Fruit fly (Drosophila melanogaster) whole organism, embryonic: ENCODE measurements around the gene CoRest.

Experiments used
- Atf-2 ChIP-seq: fragments of 200-800 bp; sonication (Bioruptor generic); optimal IDR thresholded peaks from 2 replicates; lab custom pipeline; 2016; ENCODE audit warnings: missing biosample characterization, missing genetic modification characterization
- CG10959 ChIP-seq: fragments of 200-800 bp; sonication (Bioruptor generic); IDR thresholded peaks from 2 replicates; pipeline ENCODE4 v1.3.6; 2022; ENCODE audit warnings: missing biosample characterization, missing genetic modification characterization
- CG11093 ChIP-seq: fragments of 200-800 bp; sonication (Bioruptor generic); IDR thresholded peaks from 3 replicates; pipeline ENCODE4 v1.3.6; 2022; ENCODE audit warnings: missing biosample characterization, missing genetic modification characterization
- CG11247 ChIP-seq: fragments of 200-800 bp; sonication (Bioruptor generic); IDR thresholded peaks from 2 replicates; pipeline ENCODE4 v1.3.6; 2022; ENCODE audit warnings: missing biosample characterization, missing genetic modification characterization
- CG12236 ChIP-seq: fragments of 200-800 bp; sonication (Bioruptor generic); optimal IDR thresholded peaks from 2 replicates; lab custom pipeline; 2016; ENCODE audit warnings: missing biosample characterization, missing genetic modification characterization
- CG1233 ChIP-seq: fragments of 200-800 bp; sonication (Bioruptor generic); optimal IDR thresholded peaks from 4 replicates; lab custom pipeline; 2018; ENCODE audit warnings: missing biosample characterization, mild to moderate bottlenecking, missing genetic modification characterization
- CG14667 ChIP-seq: fragments of 200-800 bp; sonication (Bioruptor generic); IDR thresholded peaks from 2 replicates; pipeline ENCODE4 v1.3.6; 2022; ENCODE audit warnings: missing biosample characterization, missing genetic modification characterization
- CG14860 ChIP-seq: fragments of 200-800 bp; sonication (Bioruptor generic); IDR thresholded peaks from 3 replicates; pipeline ENCODE4 v1.3.6; 2022; ENCODE audit warnings: missing biosample characterization, missing genetic modification characterization; ENCODE audit not compliant: partially characterized antibody
- CG14965 ChIP-seq: fragments of 200-800 bp; sonication (Bioruptor generic); optimal IDR thresholded peaks from 2 replicates; lab custom pipeline; 2016; ENCODE audit warnings: missing biosample characterization, missing genetic modification characterization, borderline replicate concordance
- CG15011 ChIP-seq: fragments of 200-800 bp; sonication (Bioruptor generic); optimal IDR thresholded peaks from 3 replicates; lab custom pipeline; 2018; ENCODE audit warnings: missing biosample characterization, mild to moderate bottlenecking, missing genetic modification characterization
- CG16779 ChIP-seq: fragments of 200-800 bp; sonication (Bioruptor generic); IDR thresholded peaks from 2 replicates; pipeline ENCODE4 v1.3.6; 2022; ENCODE audit warnings: missing biosample characterization, missing genetic modification characterization
- CG16815 ChIP-seq: fragments of 200-800 bp; sonication (Bioruptor generic); optimal IDR thresholded peaks from 3 replicates; lab custom pipeline; 2017; ENCODE audit warnings: missing biosample characterization, mild to moderate bottlenecking, missing genetic modification characterization
- CG17385 ChIP-seq: fragments of 200-800 bp; sonication (Bioruptor generic); optimal IDR thresholded peaks from 3 replicates; lab custom pipeline; 2018; ENCODE audit warnings: missing biosample characterization, mild to moderate bottlenecking, missing genetic modification characterization
- CG17912 ChIP-seq: fragments of 200-800 bp; sonication (Bioruptor generic); optimal IDR thresholded peaks from 2 replicates; lab custom pipeline; 2018; ENCODE audit warnings: missing biosample characterization, mild to moderate bottlenecking, missing genetic modification characterization
- CG18764 ChIP-seq: fragments of 200-800 bp; sonication (Bioruptor generic); optimal IDR thresholded peaks from 3 replicates; lab custom pipeline; 2016; ENCODE audit warnings: missing biosample characterization, missing genetic modification characterization
- CG2199 ChIP-seq: fragments of 200-800 bp; sonication (Bioruptor generic); IDR thresholded peaks from 3 replicates; pipeline ENCODE4 v1.3.6; 2022; ENCODE audit warnings: missing biosample characterization, missing genetic modification characterization
- CG2889 ChIP-seq: fragments of 200-800 bp; sonication (Bioruptor generic); IDR thresholded peaks from 3 replicates; pipeline ENCODE4 v1.3.6; 2022; ENCODE audit warnings: missing biosample characterization, missing genetic modification characterization
- CG34376 ChIP-seq: fragments of 200-800 bp; sonication (Bioruptor generic); optimal IDR thresholded peaks from 2 replicates; lab custom pipeline; 2018; ENCODE audit warnings: missing biosample characterization, mild to moderate bottlenecking, missing genetic modification characterization
- CG4404 ChIP-seq: fragments of 200-800 bp; sonication (Bioruptor generic); IDR thresholded peaks from 2 replicates; pipeline ENCODE4 v1.3.6; 2022; ENCODE audit warnings: missing biosample characterization, missing genetic modification characterization
- CG8281 ChIP-seq: fragments of 200-800 bp; sonication (Bioruptor generic); optimal IDR thresholded peaks from 2 replicates; lab custom pipeline; 2018; ENCODE audit warnings: missing biosample characterization, mild to moderate bottlenecking, missing genetic modification characterization, moderate library complexity
- CG8944 ChIP-seq: fragments of 200-800 bp; sonication (Bioruptor generic); optimal IDR thresholded peaks from 3 replicates; lab custom pipeline; 2016; ENCODE audit warnings: missing biosample characterization, missing genetic modification characterization
- CG9727 ChIP-seq: fragments of 200-800 bp; sonication (Bioruptor generic); optimal IDR thresholded peaks from 3 replicates; lab custom pipeline; 2017; ENCODE audit warnings: missing biosample characterization, mild to moderate bottlenecking, missing genetic modification characterization
- CG9817 ChIP-seq: fragments of 200-800 bp; sonication (Bioruptor generic); optimal IDR thresholded peaks from 2 replicates; lab custom pipeline; 2018; ENCODE audit warnings: missing biosample characterization, mild to moderate bottlenecking, missing genetic modification characterization, moderate library complexity
- CHES-1-like ChIP-seq: fragments of 200-800 bp; sonication (Bioruptor generic); optimal IDR thresholded peaks from 2 replicates; lab custom pipeline; 2016; ENCODE audit warnings: missing biosample characterization, missing genetic modification characterization
- Dip2 ChIP-seq: fragments of 200-800 bp; sonication (Bioruptor generic); IDR thresholded peaks from 2 replicates; pipeline ENCODE4 v1.3.6; 2022; ENCODE audit warnings: missing biosample characterization, missing genetic modification characterization
- Doc3 ChIP-seq: fragments of 200-800 bp; sonication (Bioruptor generic); IDR thresholded peaks from 3 replicates; pipeline ENCODE4 v1.3.6; 2022; ENCODE audit warnings: missing biosample characterization, missing genetic modification characterization; ENCODE audit not compliant: partially characterized antibody
- Fer2 ChIP-seq: fragments of 200-800 bp; sonication (Bioruptor generic); optimal IDR thresholded peaks from 2 replicates; lab custom pipeline; 2018; ENCODE audit warnings: missing biosample characterization, mild to moderate bottlenecking, missing genetic modification characterization, moderate library complexity
- Hey ChIP-seq: fragments of 200-800 bp; sonication (Bioruptor generic); optimal IDR thresholded peaks from 3 replicates; lab custom pipeline; 2018; ENCODE audit warnings: missing biosample characterization, mild to moderate bottlenecking, missing genetic modification characterization
- HmgZ ChIP-seq: fragments of 200-800 bp; sonication (Bioruptor generic); optimal IDR thresholded peaks from 2 replicates; lab custom pipeline; 2018; ENCODE audit warnings: missing biosample characterization, mild to moderate bottlenecking, missing genetic modification characterization
- Hsf ChIP-seq: fragments of 200-800 bp; sonication (Bioruptor generic); optimal IDR thresholded peaks from 3 replicates; lab custom pipeline; 2016; ENCODE audit warnings: missing biosample characterization, missing genetic modification characterization
- Mad ChIP-seq: fragments of 200-800 bp; sonication (Bioruptor generic); optimal IDR thresholded peaks from 2 replicates; lab custom pipeline; 2016; ENCODE audit warnings: missing biosample characterization, missing genetic modification characterization
- NC2α ChIP-seq: fragments of 200-800 bp; sonication (Bioruptor generic); optimal IDR thresholded peaks from 2 replicates; lab custom pipeline; 2016; ENCODE audit warnings: missing biosample characterization, missing genetic modification characterization
- Ssrp ChIP-seq: fragments of 200-800 bp; sonication (Bioruptor generic); optimal IDR thresholded peaks from 2 replicates; lab custom pipeline; 2018; ENCODE audit warnings: missing biosample characterization, mild to moderate bottlenecking, missing genetic modification characterization, moderate library complexity
- Tbp ChIP-seq: fragments of >200 bp; optimal IDR thresholded peaks from 2 replicates; lab custom pipeline; 2018; ENCODE audit warnings: missing biosample characterization, missing genetic modification characterization
- YL-1 ChIP-seq: fragments of 200-800 bp; sonication (Bioruptor generic); optimal IDR thresholded peaks from 3 replicates; lab custom pipeline; 2017; ENCODE audit warnings: missing biosample characterization, mild to moderate bottlenecking, missing genetic modification characterization
- ac ChIP-seq: fragments of 200-800 bp; sonication (Bioruptor generic); optimal IDR thresholded peaks from 3 replicates; lab custom pipeline; 2017; ENCODE audit warnings: missing biosample characterization, mild to moderate bottlenecking, missing genetic modification characterization
- bsh ChIP-seq, 2 experiments: fragments of 200-800 bp; sonication (Bioruptor generic); optimal IDR thresholded peaks; 2 replicates each; lab custom pipeline; 2017 to 2018; ENCODE audit warnings: mild to moderate bottlenecking in 2 of 2, missing biosample characterization in 2 of 2, missing genetic modification characterization in 2 of 2, moderate library complexity in 1 of 2
- ci ChIP-seq: fragments of 200-800 bp; sonication (Bioruptor generic); IDR thresholded peaks from 3 replicates; pipeline ENCODE4 v1.3.6; 2022; ENCODE audit warnings: missing biosample characterization, missing genetic modification characterization
- da ChIP-seq: fragments of 200-800 bp; sonication (Bioruptor generic); optimal IDR thresholded peaks from 2 replicates; lab custom pipeline; 2016; ENCODE audit warnings: missing biosample characterization, missing genetic modification characterization
- dmrt11E ChIP-seq: fragments of 200-800 bp; sonication (Bioruptor generic); optimal IDR thresholded peaks from 3 replicates; lab custom pipeline; 2018; ENCODE audit warnings: missing biosample characterization, mild to moderate bottlenecking, missing genetic modification characterization, moderate library complexity
- ken ChIP-seq: fragments of 200-800 bp; sonication (Bioruptor generic); IDR thresholded peaks from 3 replicates; pipeline ENCODE4 v1.3.6; 2022; ENCODE audit warnings: missing biosample characterization, missing genetic modification characterization
- lmd ChIP-seq: fragments of 200-800 bp; sonication (Bioruptor generic); IDR thresholded peaks from 2 replicates; pipeline ENCODE4 v1.3.6; 2022; ENCODE audit warnings: missing biosample characterization, missing genetic modification characterization
- onecut ChIP-seq: fragments of 200-800 bp; sonication (Bioruptor generic); IDR thresholded peaks from 2 replicates; pipeline ENCODE4 v1.3.6; 2022; ENCODE audit warnings: missing biosample characterization, missing genetic modification characterization
- pan ChIP-seq, 4 experiments: fragments of >200 bp in 3 of 4; fragments of 200-800 bp in 1 of 4; sonication (Bioruptor generic) in 1 of 4; optimal IDR thresholded peaks in 3 of 4; IDR thresholded peaks in 1 of 4; 2 replicates each; pipeline versions ENCODE4 v1.3.6 to Lab custom; 2017 to 2022; ENCODE audit warnings: missing biosample characterization in 2 of 4, missing genetic modification characterization in 2 of 4, mixed read lengths in 1 of 4
- pita ChIP-seq: fragments of 200-800 bp; sonication (Bioruptor generic); optimal IDR thresholded peaks from 2 replicates; lab custom pipeline; 2017; ENCODE audit warnings: missing biosample characterization, mild to moderate bottlenecking, missing genetic modification characterization
- pum ChIP-seq: fragments of 200-800 bp; sonication (Bioruptor generic); optimal IDR thresholded peaks from 2 replicates; lab custom pipeline; 2016; ENCODE audit warnings: missing biosample characterization, missing genetic modification characterization
- scrt ChIP-seq: fragments of 200-800 bp; sonication (Bioruptor generic); optimal IDR thresholded peaks from 2 replicates; lab custom pipeline; 2018; ENCODE audit warnings: missing biosample characterization, mild to moderate bottlenecking, missing genetic modification characterization, moderate library complexity
- stwl ChIP-seq: fragments of 200-800 bp; sonication (Bioruptor generic); optimal IDR thresholded peaks from 3 replicates; lab custom pipeline; 2018; ENCODE audit warnings: missing biosample characterization, mild to moderate bottlenecking, missing genetic modification characterization, moderate library complexity
- sug ChIP-seq: fragments of 200-800 bp; optimal IDR thresholded peaks from 2 replicates; lab custom pipeline; 2019; ENCODE audit warnings: missing biosample characterization, mild to moderate bottlenecking, missing genetic modification characterization, moderate library complexity
- unc-4 ChIP-seq: fragments of 200-800 bp; sonication (Bioruptor generic); IDR thresholded peaks from 2 replicates; pipeline ENCODE4 v1.3.6; 2022; ENCODE audit warnings: missing biosample characterization, missing genetic modification characterization; ENCODE audit not compliant: partially characterized antibody

CoRest gene

DNA sequence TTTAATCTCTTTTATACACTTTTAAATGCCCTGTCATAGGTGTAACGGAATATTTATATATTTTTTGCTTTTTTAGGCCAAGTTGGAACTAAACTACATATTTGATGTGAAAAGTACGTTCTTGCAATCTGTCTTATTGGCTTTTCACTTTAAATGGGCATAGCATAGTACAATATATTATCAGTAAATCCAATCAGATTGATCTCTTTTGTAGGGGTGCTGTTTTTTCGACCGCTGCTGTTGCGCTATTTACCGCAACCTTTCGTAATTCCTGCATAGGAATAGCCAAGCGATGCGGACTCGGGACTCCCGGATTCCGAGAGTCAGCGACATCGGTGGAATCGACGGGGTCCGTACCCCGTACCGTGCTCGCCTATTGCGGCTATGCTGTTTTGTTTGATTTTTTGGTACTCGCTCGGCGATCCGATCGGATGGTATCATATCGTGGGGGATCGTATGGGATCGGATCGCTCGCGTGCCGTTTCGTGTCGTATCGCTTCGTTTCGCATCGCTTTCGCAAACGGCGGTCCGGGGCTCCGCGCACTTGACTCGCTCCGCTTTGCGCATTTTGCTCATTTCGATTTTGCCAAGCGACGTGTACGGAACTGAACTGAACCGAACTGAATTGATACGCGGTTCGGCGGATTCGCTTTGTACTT lies 23.8 kb upstream of the CoRest start (continued):
- peak; percentile 45; the same call in 1 of the 3 replicates for TF ChIP-seq ci
- TF ChIP-seq CG17385 (GFP tag; lab: Kevin White, UChicago): no peak
- TF ChIP-seq HmgZ (tag; lab: Kevin White, UChicago): peak; percentile 34
- TF ChIP-seq dmrt11E (tag; lab: Kevin White, UChicago): no peak
- TF ChIP-seq CG9727: no peak
- no peak for TF ChIP-seq CG10959 (GFP tag; lab: Robert Waterston, UW)
- TF ChIP-seq sug (tag; lab: Kevin White, UChicago): peak; percentile 92
- TF ChIP-seq CG4404 (GFP tag; lab: Robert Waterston, UW): no peak
- TF ChIP-seq lmd (GFP tag; lab: Robert Waterston, UW): no peak
- no peak for TF ChIP-seq CG17912 (GFP tag; lab: Kevin White, UChicago)
- TF ChIP-seq ac (GFP tag; lab: Kevin White, UChicago): no peak
- TF ChIP-seq Atf-2: no peak
- no peak for TF ChIP-seq CG14667 (GFP tag; lab: Robert Waterston, UW)
- TF ChIP-seq CG11247 (GFP tag; lab: Robert Waterston, UW): no peak
- no peak for TF ChIP-seq CG15011
- no peak for TF ChIP-seq Hey (tag; lab: Kevin White, UChicago)
- TF ChIP-seq CG1233 (GFP tag; lab: Kevin White, UChicago): no peak
- no peak for TF ChIP-seq ken (GFP tag; lab: Robert Waterston, UW)
- TF ChIP-seq YL-1 (GFP tag; lab: Kevin White, UChicago): no peak
- TF ChIP-seq CG14965 (GFP tag; lab: Kevin White, UChicago): no peak
- no peak for TF ChIP-seq CG2889 (GFP tag; lab: Robert Waterston, UW)
- no peak for TF ChIP-seq unc-4
- no peak for TF ChIP-seq Tbp
- no peak for TF ChIP-seq CG16815
- TF ChIP-seq CG8944 (GFP tag; lab: Kevin White, UChicago): no peak
- TF ChIP-seq CG9817 (tag; lab: Kevin White, UChicago): no peak
- TF ChIP-seq CG16779: peak; percentile 15; the same call in 1 of the 2 replicates
- TF ChIP-seq onecut: no peak
- no peak for TF ChIP-seq da (GFP tag; lab: Kevin White, UChicago)
- no peak for TF ChIP-seq Fer2 (tag; lab: Kevin White, UChicago)
- TF ChIP-seq CG14860 (GFP tag; lab: Robert Waterston, UW): no peak
- no peak for TF ChIP-seq Dip2
- TF ChIP-seq CG11093 (GFP tag; lab: Robert Waterston, UW): no peak
- TF ChIP-seq CG8281 (tag; lab: Kevin White, UChicago): no peak
- TF ChIP-seq Mad: no peak
- no peak for TF ChIP-seq stwl
- no peak for TF ChIP-seq Doc3 (GFP tag; lab: Robert Waterston, UW)
- TF ChIP-seq Hsf (GFP tag; lab: Kevin White, UChicago): no peak
- TF ChIP-seq pita (GFP tag; lab: Kevin White, UChicago): no peak
- no peak for TF ChIP-seq NC2α (GFP tag; lab: Kevin White, UChicago)
- TF ChIP-seq CHES-1-like: peak; percentile 4
- TF ChIP-seq scrt (GFP tag; lab: Kevin White, UChicago): no peak
- no peak for TF ChIP-seq pum (GFP tag; lab: Kevin White, UChicago)
- TF ChIP-seq bsh (GFP tag; optimal IDR thresholded peaks at IDR 0.05; lab: Kevin White, UChicago): no peak
- no peak for TF ChIP-seq Ssrp (tag; lab: Kevin White, UChicago)
- no peak for TF ChIP-seq CG18764 (GFP tag; lab: Kevin White, UChicago)
- no peak for TF ChIP-seq CG2199 (GFP tag; lab: Robert Waterston, UW)
- peak; percentile 89 for TF ChIP-seq CG34376
- no peak for TF ChIP-seq pan (optimal IDR thresholded peaks at IDR 0.05; lab: Kevin White, UChicago)
- TF ChIP-seq pan (GFP tag; optimal IDR thresholded peaks at IDR 0.05 in 1 of 2, IDR thresholded peaks at IDR 0.05 in 1 of 2): peak in 1 of 2 experiments; percentile 18
- no peak for TF ChIP-seq CG12236 (GFP tag; lab: Kevin White, UChicago)
